Fruit fly (Drosophila melanogaster) whole organism, prepupa: ENCODE results near the gene ct.

Experiments used
- Blimp-1 ChIP-seq: fragments of 200-800 bp; sonication (Bioruptor generic); optimal IDR thresholded peaks from 3 replicates; lab custom pipeline; 2017; ENCODE audit warnings: missing biosample characterization, missing genetic modification characterization, mild to moderate bottlenecking, moderate library complexity, missing genetic modification reagents
- CG10669 ChIP-seq: fragments of 200-800 bp; sonication (Bioruptor generic); optimal IDR thresholded peaks from 3 replicates; lab custom pipeline; 2018; ENCODE audit warnings: missing biosample characterization, mild to moderate bottlenecking, missing genetic modification characterization, moderate library complexity
- CG11902 ChIP-seq: fragments of 200-800 bp; sonication (Bioruptor generic); optimal IDR thresholded peaks from 3 replicates; lab custom pipeline; 2016; ENCODE audit warnings: missing biosample characterization, missing genetic modification characterization
- CG16779 ChIP-seq: fragments of 200-800 bp; sonication (Bioruptor generic); optimal IDR thresholded peaks from 3 replicates; lab custom pipeline; 2017; ENCODE audit warnings: missing biosample characterization, mild to moderate bottlenecking, missing genetic modification characterization
- CG3032 ChIP-seq: fragments of 200-800 bp; optimal IDR thresholded peaks from 2 replicates; lab custom pipeline; 2019; ENCODE audit warnings: missing biosample characterization, mild to moderate bottlenecking, missing genetic modification characterization, moderate library complexity
- CG34406 ChIP-seq: fragments of 200-800 bp; sonication (Bioruptor generic); optimal IDR thresholded peaks from 3 replicates; lab custom pipeline; 2016; ENCODE audit warnings: missing biosample characterization, missing genetic modification characterization
- Eip78C ChIP-seq: fragments of 200-800 bp; sonication (Bioruptor generic); peaks from one replicate; lab custom pipeline; 2016; ENCODE audit warnings: missing biosample characterization, missing genetic modification characterization
- Hr39 ChIP-seq: fragments of 200-800 bp; sonication (Bioruptor generic); optimal IDR thresholded peaks from 2 replicates; lab custom pipeline; 2016; ENCODE audit warnings: missing biosample characterization, missing genetic modification characterization
- Smox ChIP-seq: fragments of 200-800 bp; sonication (Bioruptor generic); optimal IDR thresholded peaks from 3 replicates; lab custom pipeline; 2016; ENCODE audit warnings: missing biosample characterization, missing genetic modification characterization
- Sox102F ChIP-seq: fragments of 200-800 bp; sonication (Bioruptor generic); optimal IDR thresholded peaks from 2 replicates; lab custom pipeline; 2016; ENCODE audit warnings: missing biosample characterization, mild to moderate bottlenecking, missing genetic modification characterization
- achi ChIP-seq: fragments of 200-800 bp; sonication (Bioruptor generic); optimal IDR thresholded peaks from 3 replicates; lab custom pipeline; 2016; ENCODE audit warnings: missing biosample characterization, missing genetic modification characterization
- dsx ChIP-seq: fragments of 200-800 bp; optimal IDR thresholded peaks from 3 replicates; lab custom pipeline; 2019; ENCODE audit warnings: missing biosample characterization, mild to moderate bottlenecking, missing genetic modification characterization, moderate library complexity; ENCODE audit not compliant: poor library complexity, severe bottlenecking

DNA sequence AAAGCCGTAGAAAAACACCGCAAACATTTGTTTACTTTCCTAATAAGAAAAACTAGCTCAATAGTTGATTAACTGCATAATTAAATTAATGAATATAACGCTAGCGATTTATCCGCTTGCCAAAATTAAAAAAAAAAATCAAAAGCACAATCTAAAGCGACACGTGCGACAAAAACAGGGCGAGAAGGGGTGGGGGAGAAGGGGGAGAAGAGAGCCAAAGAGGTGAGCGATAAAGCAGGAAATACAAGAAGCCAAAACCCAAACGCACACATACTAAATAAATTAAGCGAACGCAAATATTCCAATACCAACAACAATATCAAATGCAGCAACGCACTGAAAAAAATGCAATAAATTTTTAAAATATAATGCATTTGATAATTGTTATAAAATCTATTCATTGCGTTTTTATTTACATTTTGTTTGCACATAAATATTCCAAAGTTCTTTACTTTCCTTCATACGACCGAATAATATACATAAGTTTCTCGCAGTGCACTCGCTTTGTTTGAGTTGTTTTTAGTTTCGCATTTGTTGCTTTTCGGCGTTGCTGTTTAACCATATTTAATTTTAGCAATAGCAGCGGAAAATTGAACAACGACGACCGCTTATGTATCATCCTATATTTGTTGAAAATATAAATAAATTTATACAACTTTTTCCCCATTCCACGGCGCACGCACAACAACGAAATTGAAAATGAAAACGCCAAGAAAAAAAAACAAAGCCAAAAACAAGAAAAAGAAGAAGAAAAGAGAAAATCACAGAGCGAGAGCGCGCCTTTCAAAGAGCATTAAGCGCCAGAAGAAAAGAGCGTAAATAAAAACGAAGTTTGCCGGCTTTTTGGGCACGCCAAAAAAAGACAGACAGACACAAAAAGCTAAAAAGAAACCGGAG is 90.0 kb downstream of the ct start:
- TF ChIP-seq CG16779 (tag; lab: Kevin White, UChicago) (peak; percentile 84), Blimp-1 (GFP tag; lab: Kevin White, UChicago) (peak; percentile 92), CG11902 (GFP tag; lab: Kevin White, UChicago) (peak; percentile 87), achi (GFP tag; lab: Kevin White, UChicago) (peak; percentile 93), Hr39 (GFP tag; lab: Kevin White, UChicago) (peak; percentile 96), CG3032 (tag; lab: Kevin White, UChicago) (peak; percentile 90), Smox (GFP tag; lab: Kevin White, UChicago) (peak; percentile 97), CG10669 (GFP tag; lab: Kevin White, UChicago) (peak; percentile 89), Eip78C (GFP tag; lab: Kevin White, UChicago) (peak; percentile 98), dsx (GFP tag; lab: Kevin White, UChicago) (peak; percentile 89), Sox102F (GFP tag; lab: Kevin White, UChicago) (peak; percentile 96), CG34406 (GFP tag; lab: Kevin White, UChicago) (peak; percentile 95)
